Worm (Caenorhabditis elegans) whole organism, late embryonic: ENCODE data around the gene dmd-8.

ENCODE experiments used
- Y22D7AL.16 ChIP-seq: sonication (generic microtip); optimal IDR thresholded peaks from 2 replicates; lab custom pipeline; 2016; ENCODE audit warnings: missing genetic modification characterization, missing compliant biosample characterization
- ama-1 ChIP-seq: fragments of 150-350 bp; optimal IDR thresholded peaks from 2 replicates; lab custom pipeline; 2014
- dmd-4 ChIP-seq: sonication (generic microtip); optimal IDR thresholded peaks from 2 replicates; lab custom pipeline; 2016; ENCODE audit warnings: borderline replicate concordance, missing genetic modification characterization, missing compliant biosample characterization
- dve-1 ChIP-seq: sonication (generic microtip); optimal IDR thresholded peaks from 2 replicates; lab custom pipeline; 2017; ENCODE audit warnings: antibody characterized with exemption, mild to moderate bottlenecking, missing genetic modification characterization, missing compliant biosample characterization
- elt-2 ChIP-seq: sonication (generic microtip); optimal IDR thresholded peaks from 2 replicates; lab custom pipeline; 2016; ENCODE audit warnings: missing genetic modification reagents, missing genetic modification characterization, missing compliant biosample characterization
- ets-4 ChIP-seq: sonication (generic microtip); optimal IDR thresholded peaks from 2 replicates; lab custom pipeline; 2016; ENCODE audit warnings: missing genetic modification characterization, missing compliant biosample characterization
- eyg-1 ChIP-seq: sonication (generic microtip); optimal IDR thresholded peaks from 2 replicates; lab custom pipeline; 2016; ENCODE audit warnings: missing genotype, missing genetic modification characterization, missing compliant biosample characterization
- fkh-10 ChIP-seq: fragments of 150-350 bp; optimal IDR thresholded peaks from 2 replicates; lab custom pipeline; 2014; ENCODE audit warnings: missing biosample characterization, missing genetic modification reagents, missing genetic modification characterization
- gmeb-2 ChIP-seq: sonication (generic microtip); optimal IDR thresholded peaks from 2 replicates; lab custom pipeline; 2016; ENCODE audit warnings: missing genetic modification characterization, inconsistent platforms, missing compliant biosample characterization
- pat-9 ChIP-seq: fragments of 200-800 bp; sonication (Bioruptor generic); optimal IDR thresholded peaks from 2 replicates; lab custom pipeline; 2018; ENCODE audit warnings: mild to moderate bottlenecking, missing genetic modification characterization, moderate library complexity, missing compliant biosample characterization
- pha-2 ChIP-seq: sonication (generic microtip); optimal IDR thresholded peaks from 2 replicates; lab custom pipeline; 2017; ENCODE audit warnings: mild to moderate bottlenecking, missing genetic modification characterization, missing compliant biosample characterization
- syd-9 ChIP-seq: sonication (generic microtip); optimal IDR thresholded peaks from 2 replicates; lab custom pipeline; 2016; ENCODE audit warnings: mild to moderate bottlenecking, missing genetic modification characterization, moderate library complexity, missing compliant biosample characterization
- ztf-16 ChIP-seq: sonication (generic microtip); optimal IDR thresholded peaks from 2 replicates; lab custom pipeline; 2017; ENCODE audit warnings: missing genetic modification characterization, missing compliant biosample characterization

ce11 chrV:373192-373591 lies 36.9 kb upstream of the dmd-8 start:
- TF ChIP-seq ztf-16 (no peak), ets-4 (tag; lab: Kevin White, UChicago) (no peak), fkh-10 (GFP tag; lab: Kevin White, UChicago) (no peak), pat-9 (tag; lab: Kevin White, UChicago) (no peak), dve-1 (no peak), gmeb-2 (tag; lab: Kevin White, UChicago) (no peak), elt-2 (tag; lab: Kevin White, UChicago) (no peak), Y22D7AL.16 (tag; lab: Kevin White, UChicago) (no peak), syd-9 (tag; lab: Kevin White, UChicago) (no peak), dmd-4 (tag; lab: Kevin White, UChicago) (no peak), ama-1 (no peak), eyg-1 (tag; lab: Kevin White, UChicago) (no peak), pha-2 (tag; lab: Kevin White, UChicago) (no peak)
